Worm (Caenorhabditis elegans) whole organism, young adult: ENCODE results near the gene dhhc-1.

Experiments used
- ceh-27 ChIP-seq: fragments of 200-800 bp; sonication (Bioruptor generic); optimal IDR thresholded peaks from 2 replicates; lab custom pipeline; 2018; ENCODE audit warnings: mild to moderate bottlenecking, missing genetic modification characterization, moderate library complexity, missing compliant biosample characterization
- ceh-91 ChIP-seq: fragments of 200-800 bp; sonication (Bioruptor generic); IDR thresholded peaks from 2 replicates; pipeline ENCODE4 v1.3.6; 2022; ENCODE audit warnings: missing genetic modification reagents, missing genetic modification characterization, missing compliant biosample characterization
- mcd-1 ChIP-seq: fragments of 200-800 bp; sonication (Bioruptor generic); IDR thresholded peaks from 2 replicates; pipeline ENCODE4 v1.3.6; 2022; ENCODE audit warnings: missing genetic modification reagents, missing genetic modification characterization, missing compliant biosample characterization
- pha-4 ChIP-seq: fragments of 150-350 bp; sonication (generic microtip); optimal IDR thresholded peaks from 2 replicates; lab custom pipeline; 2014; ENCODE audit warnings: missing biosample characterization, missing genetic modification reagents, missing genetic modification characterization

DNA sequence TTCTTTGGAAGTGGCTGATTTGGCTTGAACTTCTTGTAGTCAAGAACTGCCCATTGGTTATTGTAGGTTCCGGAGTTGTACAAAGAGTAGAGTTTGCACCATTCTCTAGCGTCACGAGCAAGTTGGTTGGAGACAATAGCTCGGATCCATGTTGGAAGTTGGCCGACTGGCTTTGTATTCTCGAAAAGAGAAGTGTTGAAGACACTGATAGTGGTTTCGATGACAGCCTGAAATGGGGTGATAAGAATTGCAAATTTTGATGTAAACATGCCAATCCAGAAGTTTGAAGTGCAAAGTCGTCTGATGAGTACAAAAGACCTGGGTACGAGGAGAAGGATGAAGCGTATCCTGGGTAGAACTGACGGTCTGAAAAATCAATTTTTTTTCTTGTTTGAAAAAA is 3.9 kb downstream of the dhhc-1 start:
- TF ChIP-seq ceh-27 (GFP tag; lab: Kevin White, UChicago) (no peak), mcd-1 (GFP tag; lab: Robert Waterston, UW) (no peak), ceh-91 (GFP tag; lab: Robert Waterston, UW) (no peak), pha-4 (no peak)
